Fruit fly (Drosophila melanogaster): ENCODE data around the gene CG31704.

The CG31704 gene

DNA sequence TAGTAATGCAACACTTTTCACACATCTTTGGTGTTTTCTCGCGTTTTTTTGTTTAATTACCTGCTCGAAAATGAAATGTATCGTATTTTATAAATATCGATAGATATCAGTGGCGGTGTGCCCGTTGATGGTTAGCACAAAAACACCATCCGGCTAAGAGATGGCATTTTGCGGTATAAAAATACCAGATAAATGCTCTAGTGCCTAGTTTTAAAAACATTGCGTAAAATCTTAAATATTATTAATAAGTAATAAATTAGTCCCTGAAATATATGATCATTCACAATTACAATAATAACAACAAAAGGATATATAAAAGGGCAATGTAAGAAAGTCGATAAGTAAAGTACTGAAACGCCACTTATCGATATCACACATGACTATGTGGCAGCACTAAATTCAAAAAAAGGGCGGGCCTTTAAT, 26.8 kb upstream of the CG31704 start, which contains the start of gene CycY (continued):
- TF ChIP-seq Med (GFP tag): peak; percentile 80
- TF ChIP-seq Gug (GFP tag; IDR thresholded peaks at IDR 0.05): no peak
- TF ChIP-seq CG16815 (GFP tag; optimal IDR thresholded peaks at IDR 0.05): no peak
- TF ChIP-seq Xrp1 (GFP tag; IDR thresholded peaks at IDR 0.05): 0 out of 2 replicates have a peak, but pooled peaks have one; percentile 5
- peak; percentile 7 for TF ChIP-seq Ssrp (tag; optimal IDR thresholded peaks at IDR 0.05)
- TF ChIP-seq grau (tag; optimal IDR thresholded peaks at IDR 0.05): peak; percentile 24
- no peak for TF ChIP-seq seq (GFP tag; IDR thresholded peaks at IDR 0.05)
- peak; percentile 39 for TF ChIP-seq CG15514 (GFP tag; optimal IDR thresholded peaks at IDR 0.05)
- TF ChIP-seq CG31224 (GFP tag; IDR thresholded peaks at IDR 0.05): no peak
- TF ChIP-seq CG33557 (GFP tag; optimal IDR thresholded peaks at IDR 0.05): no peak
- TF ChIP-seq dpn (GFP tag; optimal IDR thresholded peaks at IDR 0.05): peak in 1 of 2 experiments; percentile 10
- TF ChIP-seq CG8924 (tag; optimal IDR thresholded peaks at IDR 0.05): peak; percentile 33
- TF ChIP-seq CG11093 (GFP tag; IDR thresholded peaks at IDR 0.05): no peak
- TF ChIP-seq salm (tag; optimal IDR thresholded peaks at IDR 0.05): no peak
- peak; percentile 71 for TF ChIP-seq unc-4 (GFP tag; IDR thresholded peaks at IDR 0.05; ENCODE audit: partially characterized antibody)
- TF ChIP-seq Myb (GFP tag; optimal IDR thresholded peaks at IDR 0.05): no peak
- no peak for TF ChIP-seq danr (GFP tag; IDR thresholded peaks at IDR 0.05)
- TF ChIP-seq CG9797 (GFP tag; optimal IDR thresholded peaks at IDR 0.05): peak; percentile 88
- TF ChIP-seq Asciz (GFP tag; optimal IDR thresholded peaks at IDR 0.05): no peak
- no peak for TF ChIP-seq CG14050 (GFP tag; IDR thresholded peaks at IDR 0.05)
- peak; percentile 19 for TF ChIP-seq CG4424 (GFP tag; optimal IDR thresholded peaks at IDR 0.05)
- TF ChIP-seq sna (GFP tag; IDR thresholded peaks at IDR 0.05; ENCODE audit: partially characterized antibody): no peak; the same call in none of the 2 replicates
- peak; percentile 68 for TF ChIP-seq Bgb (GFP tag; IDR thresholded peaks at IDR 0.05; ENCODE audit: partially characterized antibody)
- no peak for TF ChIP-seq bcd (GFP tag; optimal IDR thresholded peaks at IDR 0.05)
- no peak for TF ChIP-seq az2 (GFP tag; optimal IDR thresholded peaks at IDR 0.05)
- TF ChIP-seq Dll (GFP tag; IDR thresholded peaks at IDR 0.05; ENCODE audit: partially characterized antibody): peak; percentile 84
- no peak for TF ChIP-seq sug (tag; optimal IDR thresholded peaks at IDR 0.05)
- TF ChIP-seq TFAM (GFP tag; optimal IDR thresholded peaks at IDR 0.05): no peak
- peak; percentile 74 for TF ChIP-seq CG14710 (tag; optimal IDR thresholded peaks at IDR 0.05)
- peak; percentile 86 for TF ChIP-seq Adf1 (GFP tag; IDR thresholded peaks at IDR 0.05)
- TF ChIP-seq Stat92E (GFP tag; optimal IDR thresholded peaks at IDR 0.05): peak in 1 of 3 experiments; percentile 6
- TF ChIP-seq CG9932 (GFP tag; IDR thresholded peaks at IDR 0.05): no peak
- TF ChIP-seq HLH54F (GFP tag; optimal IDR thresholded peaks at IDR 0.05): no peak
- TF ChIP-seq GATAe (GFP tag; conservative IDR thresholded peaks at IDR 0.05): no peak
- 0 out of 2 replicates have a peak, but pooled peaks have one; percentile 9 for TF ChIP-seq ssp (GFP tag; IDR thresholded peaks at IDR 0.05)
- peak; percentile 34 for TF ChIP-seq CG30403 (GFP tag; optimal IDR thresholded peaks at IDR 0.05)
- no peak for TF ChIP-seq CG4820 (GFP tag; optimal IDR thresholded peaks at IDR 0.05)
- TF ChIP-seq CG2712 (tag; optimal IDR thresholded peaks at IDR 0.05): peak; percentile 67
- no peak for TF ChIP-seq Hr39 (optimal IDR thresholded peaks at IDR 0.05)
- TF ChIP-seq CG18262 (tag; optimal IDR thresholded peaks at IDR 0.05): peak; percentile 36
- TF ChIP-seq B-H1 (GFP tag; IDR thresholded peaks at IDR 0.05): no peak
- peak; percentile 27 for TF ChIP-seq CG9727 (GFP tag; optimal IDR thresholded peaks at IDR 0.05)
- no peak for TF ChIP-seq C15 (GFP tag; IDR thresholded peaks at IDR 0.05)
- TF ChIP-seq Dref (GFP tag; IDR thresholded peaks at IDR 0.05): peak; percentile 64
- peak; percentile 22 for TF ChIP-seq Ets97D (GFP tag; optimal IDR thresholded peaks at IDR 0.05)
- 0 out of 3 replicates have a peak, but pooled peaks have one; percentile 47 for TF ChIP-seq HLH4C (GFP tag; IDR thresholded peaks at IDR 0.05; ENCODE audit: partially characterized antibody)
- no peak for TF ChIP-seq CG13296 (GFP tag; optimal IDR thresholded peaks at IDR 0.05)
- TF ChIP-seq vnd (GFP tag; IDR thresholded peaks at IDR 0.05; ENCODE audit: partially characterized antibody): peak; percentile 41; the same call in 1 of the 3 replicates
- peak; percentile 65; the same call in 2 of the 3 replicates for TF ChIP-seq Opbp (GFP tag; IDR thresholded peaks at IDR 0.05; ENCODE audit: partially characterized antibody)
- peak; percentile 17 for TF ChIP-seq CG2120 (GFP tag; optimal IDR thresholded peaks at IDR 0.05)
